Fruit fly (Drosophila melanogaster): ENCODE data around the gene Coq8.

Gene Coq8

DNA sequence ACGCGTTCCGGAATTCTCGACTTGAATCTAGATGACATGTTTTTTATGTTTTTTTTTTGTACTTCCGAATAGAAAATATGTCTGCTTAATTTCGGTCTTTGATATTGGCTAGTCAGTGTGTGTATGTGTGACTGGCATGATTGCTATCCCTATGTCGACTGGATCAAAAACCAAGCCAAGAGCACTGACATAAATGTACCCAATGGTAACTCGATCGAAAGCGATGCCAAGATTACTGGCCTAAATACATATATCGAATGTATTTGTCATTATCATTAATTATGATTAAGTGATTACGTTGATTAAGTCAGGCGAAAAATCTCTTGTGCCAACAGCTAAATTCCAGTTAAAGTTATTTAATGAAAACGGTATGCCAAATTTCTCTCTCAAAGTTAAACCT is 43.3 kb downstream of the Coq8 start, which contains the start of gene CG4661:
TSS of gene CG4661 (minus strand) at position 101 of the 400 bp plus-strand sequence.
- TF ChIP-seq Abd-B (GFP tag; optimal IDR thresholded peaks at IDR 0.05) (no peak), Hr78 (GFP tag; optimal IDR thresholded peaks at IDR 0.05) (no peak), dmrt93B (GFP tag; optimal IDR thresholded peaks at IDR 0.05) (no peak), fru (GFP tag; optimal IDR thresholded peaks at IDR 0.05) (no peak)

Measured in whole organism, wandering third instar larva.